Worm (Caenorhabditis elegans) whole organism, L1 larva: ENCODE results near the gene W04B5.5.
"Not testable (repeated sequence)": the region's sequence is repeated elsewhere in the genome, so short reads cannot be mapped to it uniquely, and the experiment has no call there.

Experiments
- C34B4.2 ChIP-seq: sonication (generic microtip); optimal IDR thresholded peaks from 2 replicates; lab custom pipeline; 2017; ENCODE audit warnings: mild to moderate bottlenecking, missing genetic modification characterization, missing compliant biosample characterization
- aha-1 ChIP-seq: fragments of 150-350 bp; optimal IDR thresholded peaks from 2 replicates; lab custom pipeline; 2014; ENCODE audit warnings: missing biosample characterization, missing genetic modification characterization
- alr-1 ChIP-seq: fragments of 200-800 bp; sonication (Bioruptor generic); optimal IDR thresholded peaks from 2 replicates; lab custom pipeline; 2018; ENCODE audit warnings: borderline replicate concordance, mild to moderate bottlenecking, missing genetic modification characterization, missing compliant biosample characterization
- aly-2 ChIP-seq: fragments of 150-350 bp; optimal IDR thresholded peaks from 2 replicates; lab custom pipeline; 2014; ENCODE audit warnings: missing biosample characterization, missing genetic modification characterization
- ceh-82 ChIP-seq, 3 experiments: fragments of 150-350 bp in 1 of 3; sonication (generic microtip) in 2 of 3; optimal IDR thresholded peaks; 2 replicates each; lab custom pipeline; 2014 to 2017; ENCODE audit warnings: missing biosample characterization in 3 of 3, missing genetic modification characterization in 3 of 3
- ces-1 ChIP-seq: fragments of 150-350 bp; optimal IDR thresholded peaks from 2 replicates; lab custom pipeline; 2014; ENCODE audit warnings: missing biosample characterization, missing genetic modification reagents, missing genetic modification characterization
- efl-1 ChIP-seq, 4 experiments: fragments of 150-350 bp; optimal IDR thresholded peaks in 3 of 4; peaks in 1 of 4; 1 replicate in 1 of 4; 2 replicates in 3 of 4; lab custom pipeline; 2014; ENCODE audit warnings: missing biosample characterization in 2 of 4, missing genetic modification characterization in 2 of 4, missing genetic modification reagents in 2 of 4
- elt-2 ChIP-seq: sonication (generic microtip); optimal IDR thresholded peaks from 2 replicates; lab custom pipeline; 2016; ENCODE audit warnings: missing genetic modification characterization, mild to moderate bottlenecking, inconsistent platforms, missing compliant biosample characterization, missing genetic modification reagents
- elt-3 ChIP-seq, 6 experiments: fragments of 150-350 bp in 1 of 6; sonication (generic microtip); optimal IDR thresholded peaks; 2 replicates each; lab custom pipeline; 2017 to 2018; ENCODE audit warnings: missing biosample characterization in 6 of 6, missing genetic modification characterization in 6 of 6, inconsistent platforms in 1 of 6
- fkh-8 ChIP-seq: sonication (generic microtip); optimal IDR thresholded peaks from 2 replicates; lab custom pipeline; 2016; ENCODE audit warnings: mild to moderate bottlenecking, missing genetic modification characterization, missing compliant biosample characterization
- hlh-4 ChIP-seq: sonication (generic microtip); optimal IDR thresholded peaks from 2 replicates; lab custom pipeline; 2016; ENCODE audit warnings: mild to moderate bottlenecking, missing genetic modification characterization, missing compliant biosample characterization
- irx-1 ChIP-seq: sonication (generic microtip); optimal IDR thresholded peaks from 2 replicates; lab custom pipeline; 2016; ENCODE audit warnings: missing genetic modification characterization, missing compliant biosample characterization
- isw-1 ChIP-seq: fragments of 200-800 bp; sonication (Bioruptor generic); IDR thresholded peaks from 2 replicates; pipeline ENCODE4 v1.3.6; 2022; ENCODE audit warnings: missing genetic modification characterization, missing compliant biosample characterization
- lin-13 ChIP-seq: fragments of 150-350 bp; optimal IDR thresholded peaks from 2 replicates; lab custom pipeline; 2014; ENCODE audit warnings: missing biosample characterization, missing genetic modification reagents, missing genetic modification characterization
- lin-35 ChIP-seq, 2 experiments: fragments of 150-350 bp; optimal IDR thresholded peaks; 2 replicates each; lab custom pipeline; 2014; ENCODE audit warnings: missing biosample characterization in 2 of 2, missing genetic modification characterization in 2 of 2, missing genetic modification reagents in 2 of 2
- lin-39 ChIP-seq: fragments of 150-350 bp; optimal IDR thresholded peaks from 2 replicates; lab custom pipeline; 2014; ENCODE audit warnings: missing biosample characterization, missing genetic modification reagents, missing genetic modification characterization
- lir-3 ChIP-seq: sonication (generic microtip); optimal IDR thresholded peaks from 2 replicates; lab custom pipeline; 2016; ENCODE audit warnings: mild to moderate bottlenecking, missing genetic modification characterization, moderate library complexity, missing compliant biosample characterization; ENCODE audit not compliant: poor library complexity
- lsy-2 ChIP-seq, 2 experiments: fragments of 150-350 bp; optimal IDR thresholded peaks; 2 replicates each; lab custom pipeline; 2014; ENCODE audit warnings: missing biosample characterization in 2 of 2, missing genetic modification characterization in 2 of 2
- mab-9 ChIP-seq: fragments of 200-800 bp; sonication (Bioruptor generic); IDR thresholded peaks from 2 replicates; pipeline ENCODE4 v1.3.6; 2022; ENCODE audit warnings: missing genetic modification reagents, missing genetic modification characterization, missing compliant biosample characterization
- mep-1 ChIP-seq: fragments of 150-350 bp; optimal IDR thresholded peaks from 2 replicates; lab custom pipeline; 2014; ENCODE audit warnings: missing biosample characterization, missing genetic modification characterization
- nhr-11 ChIP-seq: fragments of 150-350 bp; optimal IDR thresholded peaks from 2 replicates; lab custom pipeline; 2014; ENCODE audit warnings: missing biosample characterization, missing genetic modification characterization
- nhr-28 ChIP-seq: fragments of 150-350 bp; optimal IDR thresholded peaks from 2 replicates; lab custom pipeline; 2014; ENCODE audit warnings: missing biosample characterization, missing genetic modification characterization
- nhr-47 ChIP-seq: sonication (generic microtip); optimal IDR thresholded peaks from 2 replicates; lab custom pipeline; 2016; ENCODE audit warnings: mild to moderate bottlenecking, missing genetic modification characterization, moderate library complexity, missing compliant biosample characterization
- nhr-71 ChIP-seq: sonication (generic microtip); optimal IDR thresholded peaks from 2 replicates; lab custom pipeline; 2016; ENCODE audit warnings: mild to moderate bottlenecking, missing genetic modification characterization, moderate library complexity, missing compliant biosample characterization
- nhr-85 ChIP-seq: sonication (generic microtip); peaks from one replicate; lab custom pipeline; 2016; ENCODE audit warnings: missing genetic modification characterization, inconsistent platforms, missing compliant biosample characterization
- skn-1 ChIP-seq: fragments of 150-350 bp; optimal IDR thresholded peaks from 2 replicates; lab custom pipeline; 2014; ENCODE audit warnings: missing biosample characterization, missing genetic modification characterization
- snpc-4 ChIP-seq: fragments of 150-350 bp; optimal IDR thresholded peaks from 2 replicates; lab custom pipeline; 2014; ENCODE audit warnings: missing biosample characterization, missing genetic modification characterization
- sptf-1 ChIP-seq: fragments of 150-350 bp; optimal IDR thresholded peaks from 2 replicates; lab custom pipeline; 2014; ENCODE audit warnings: missing biosample characterization, missing genetic modification characterization
- unc-130 ChIP-seq: fragments of 150-350 bp; optimal IDR thresholded peaks from 2 replicates; lab custom pipeline; 2017; ENCODE audit warnings: missing biosample characterization, missing genetic modification characterization, inconsistent platforms
- xbp-1 ChIP-seq: sonication (generic microtip); optimal IDR thresholded peaks from 2 replicates; lab custom pipeline; 2016; ENCODE audit warnings: missing genetic modification characterization, missing compliant biosample characterization
- zip-4 ChIP-seq: fragments of 200-800 bp; sonication (Bioruptor generic); optimal IDR thresholded peaks from 2 replicates; lab custom pipeline; 2018; ENCODE audit warnings: mild to moderate bottlenecking, missing genetic modification characterization, moderate library complexity, missing compliant biosample characterization

Gene W04B5.5

ce11 chrIII:2418159-2418658, at the start of gene W04B5.5, which contains the start of gene W04B5.3 (continued):
- TF ChIP-seq lin-39 (tag; lab: Kevin White, UChicago) (peak; percentile 38), zip-4 (GFP tag; lab: Kevin White, UChicago) (no peak), nhr-85 (peak; percentile 16), alr-1 (tag; lab: Kevin White, UChicago) (no peak), xbp-1 (tag; lab: Kevin White, UChicago) (peak; percentile 47), lin-13 (GFP tag; lab: Kevin White, UChicago) (peak; percentile 56), aha-1 (tag; lab: Kevin White, UChicago) (no peak), isw-1 (GFP tag; lab: Robert Waterston, UW) (peak; percentile 60), nhr-71 (tag; lab: Kevin White, UChicago) (peak; percentile 72), skn-1 (tag; lab: Kevin White, UChicago) (peak; percentile 42), snpc-4 (tag; lab: Kevin White, UChicago) (no peak), elt-3 (tag; optimal IDR thresholded peaks at IDR 0.05; lab: Kevin White, UChicago) (peak in 2 of 6 experiments; percentile 2 to 33), sptf-1 (tag; lab: Kevin White, UChicago) (no peak), mep-1 (tag; lab: Kevin White, UChicago) (peak; percentile 54), lir-3 (tag; lab: Kevin White, UChicago) (no peak), mab-9 (0 out of 2 replicates have a peak, but pooled peaks have one; percentile 43), aly-2 (tag; lab: Kevin White, UChicago) (no peak), ces-1 (no peak), elt-2 (tag; lab: Kevin White, UChicago) (peak; percentile 75), fkh-8 (tag; lab: Kevin White, UChicago) (no peak), unc-130 (tag; lab: Kevin White, UChicago) (peak; percentile 33), C34B4.2 (tag; lab: Kevin White, UChicago) (no peak), efl-1 (optimal IDR thresholded peaks at IDR 0.05; lab: Kevin White, UChicago) (peak; percentile 97 to 98), efl-1 (GFP tag; optimal IDR thresholded peaks at IDR 0.05 in 1 of 2; lab: Kevin White, UChicago) (peak; percentile 98 to 100), nhr-47 (tag; lab: Kevin White, UChicago) (peak; percentile 79), nhr-28 (no peak), hlh-4 (tag; lab: Kevin White, UChicago) (no peak), ceh-82 (tag; optimal IDR thresholded peaks at IDR 0.05; lab: Kevin White, UChicago) (peak; percentile 43 to 84 (median 45))

DNA sequence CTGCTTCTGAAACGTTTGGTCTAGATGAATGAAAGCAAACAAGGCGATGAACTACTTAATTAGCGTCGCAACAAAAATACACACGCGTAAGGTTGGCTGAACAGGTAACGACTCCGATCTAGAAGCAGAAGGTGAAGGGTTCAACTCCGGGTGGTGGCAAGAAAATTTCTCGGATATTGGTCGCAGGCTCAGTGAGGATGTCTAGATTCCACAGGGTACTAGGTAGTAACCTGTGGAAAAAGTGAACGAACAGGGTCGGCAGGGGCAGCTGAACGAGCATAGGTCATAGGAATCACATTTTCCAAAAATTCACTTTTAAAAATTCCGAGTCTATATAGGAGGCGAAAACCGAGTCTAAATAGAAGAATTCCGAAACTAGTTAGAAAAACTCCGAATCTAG, 42.4 kb upstream of the W04B5.5 start:
- not testable (repeated sequence) for TF ChIP-seq efl-1 (optimal IDR thresholded peaks at IDR 0.05; lab: Kevin White, UChicago)
- TF ChIP-seq efl-1 (GFP tag; optimal IDR thresholded peaks at IDR 0.05 in 1 of 2; lab: Kevin White, UChicago): peak in 1 of 2 experiments; percentile 9

DNA sequence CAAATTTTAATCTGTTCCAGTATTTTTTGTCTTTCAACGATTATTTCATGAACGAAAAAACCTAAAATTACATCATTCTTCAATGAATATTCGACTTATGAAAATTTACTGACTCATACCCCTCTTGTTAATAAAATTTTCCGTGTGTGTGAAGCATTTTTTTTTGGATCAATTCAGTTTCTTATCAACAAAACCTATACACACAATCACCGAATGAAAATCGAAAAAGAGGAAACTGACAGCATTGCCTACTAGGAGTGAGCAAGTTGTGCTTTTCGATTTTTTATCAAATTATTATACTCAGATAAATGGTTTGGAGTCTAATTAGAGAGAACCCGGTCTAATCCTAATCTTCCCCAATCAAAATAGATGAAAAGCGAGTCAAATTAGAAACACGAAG, 40.7 kb upstream of the W04B5.5 start, which contains the start of gene E02H9.3:
E02H9.3 (plus strand) TSS at position 301 of the 400 bp plus-strand sequence.
- TF ChIP-seq skn-1 (tag; lab: Kevin White, UChicago); lsy-2 (tag; optimal IDR thresholded peaks at IDR 0.05; lab: Kevin White, UChicago); irx-1 (tag; lab: Kevin White, UChicago): not testable (repeated sequence)

DNA sequence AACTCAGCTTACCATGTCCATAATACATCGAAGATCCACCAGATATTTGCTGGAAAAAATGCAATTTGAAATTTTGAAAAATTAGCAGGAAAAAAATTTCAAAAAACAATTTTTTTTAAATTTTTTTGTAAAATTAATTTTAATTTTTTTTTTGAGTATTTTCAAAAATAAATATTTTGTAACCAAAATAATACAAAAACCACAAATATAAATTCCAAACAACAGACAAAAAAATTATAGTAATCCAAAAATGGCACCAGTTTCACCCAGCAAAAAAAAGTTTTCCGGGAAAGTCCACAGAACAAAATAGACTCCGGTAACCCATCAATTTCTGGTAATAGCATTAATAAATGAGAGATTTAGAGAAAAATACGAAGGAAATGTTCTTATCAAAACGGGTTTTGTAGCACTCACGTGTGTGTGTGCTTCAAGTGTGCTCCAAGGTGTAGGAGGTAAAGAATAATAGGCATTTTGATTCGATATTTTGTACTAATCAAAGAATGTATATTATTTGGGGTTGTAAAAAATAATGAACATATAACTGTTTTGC, 36.8 kb upstream of the W04B5.5 start, which contains the start of gene nhr-121:
nhr-121 (minus strand) TSS at position 51 of the 550 bp plus-strand sequence.
- TF ChIP-seq nhr-11 (tag; lab: Kevin White, UChicago): no peak
- TF ChIP-seq lin-35 (GFP tag; optimal IDR thresholded peaks at IDR 0.05; lab: Kevin White, UChicago): peak in 1 of 2 experiments; percentile 37
- TF ChIP-seq elt-2 (tag; lab: Kevin White, UChicago): peak; percentile 63
